Worm (Caenorhabditis elegans) whole organism, dauer: ENCODE data around the gene T21C9.9.

Experiments
- unc-62 ChIP-seq: sonication (generic microtip); optimal IDR thresholded peaks from 2 replicates; lab custom pipeline; 2017; ENCODE audit warnings: missing biosample characterization, missing genetic modification reagents, missing genetic modification characterization

Gene T21C9.9

ce11 chrV:10592479-10592878, at the start of gene T21C9.9:
TSS of gene T21C9.9 (minus strand) at chrV:10592579.
- no peak for TF ChIP-seq unc-62 (GFP tag; lab: Kevin White, UChicago)

- no peak for TF ChIP-seq unc-62 (GFP tag; lab: Kevin White, UChicago)
Observed at ce11 chrV:10640977-10641376, 48.6 kb upstream of the T21C9.9 start.

- no peak for TF ChIP-seq unc-62 (GFP tag; lab: Kevin White, UChicago)
Observed at ce11 chrV:10635722-10636121, 43.3 kb upstream of the T21C9.9 start, which contains the start of gene kvs-2. TSS of gene kvs-2 (plus strand) at chrV:10636022.

ce11 chrV:10632758-10633157, 40.4 kb upstream of the T21C9.9 start, which contains the start of gene mab-23:
TSS of gene mab-23 (plus strand) at chrV:10633058.
- TF ChIP-seq unc-62 (GFP tag; lab: Kevin White, UChicago): no peak

- no peak for TF ChIP-seq unc-62 (GFP tag; lab: Kevin White, UChicago)
Observed at ce11 chrV:10630497-10630896, 38.1 kb upstream of the T21C9.9 start.

- TF ChIP-seq unc-62 (GFP tag; lab: Kevin White, UChicago): no peak
Observed at ce11 chrV:10615496-10615895, 23.1 kb upstream of the T21C9.9 start, which contains the start of gene H09F14.1. TSS of gene H09F14.1 (minus strand) at chrV:10615596.

- TF ChIP-seq unc-62 (GFP tag; lab: Kevin White, UChicago): no peak
Observed at ce11 chrV:10602051-10602937, 9.9 kb upstream of the T21C9.9 start, which contains the start of gene H27A22.1. TSS of gene H27A22.1 (plus strand) at chrV:10602555.

ce11 chrV:10598670-10599154, 6.3 kb upstream of the T21C9.9 start, which contains the start of gene scpl-4:
TSS of gene scpl-4 (plus strand) at chrV:10599104.
- TF ChIP-seq unc-62 (GFP tag; lab: Kevin White, UChicago): no peak

- no peak for TF ChIP-seq unc-62 (GFP tag; lab: Kevin White, UChicago)
Observed at ce11 chrV:10597234-10597633, 4.9 kb upstream of the T21C9.9 start, which contains the start of gene T21C9.13. TSS of gene T21C9.13 (plus strand) at chrV:10597266.

ce11 chrV:10594810-10595209, 2.4 kb upstream of the T21C9.9 start, which contains the start of gene T21C9.11:
TSS of gene T21C9.11 (minus strand) at chrV:10594910.
- TF ChIP-seq unc-62 (GFP tag; lab: Kevin White, UChicago): no peak

- no peak for TF ChIP-seq unc-62 (GFP tag; lab: Kevin White, UChicago)
Observed at ce11 chrV:10589774-10590528, 2.4 kb downstream of the T21C9.9 start, which contains the start of gene ttr-23. TSS of gene ttr-23 (minus strand) at chrV:10589860.

- TF ChIP-seq unc-62 (GFP tag; lab: Kevin White, UChicago): no peak
Observed at ce11 chrV:10588694-10589093, 3.7 kb downstream of the T21C9.9 start, which contains the start of gene srg-32. TSS of gene srg-32 (minus strand) at chrV:10588794.

- TF ChIP-seq unc-62 (GFP tag; lab: Kevin White, UChicago): no peak
Observed at ce11 chrV:10581837-10582300, 10.5 kb downstream of the T21C9.9 start, which contains the start of gene T21C9.6. TSS of gene T21C9.6 (plus strand) at chrV:10581887.

ce11 chrV:10580638-10581037, 11.7 kb downstream of the T21C9.9 start:
- TF ChIP-seq unc-62 (GFP tag; lab: Kevin White, UChicago): no peak

- TF ChIP-seq unc-62 (GFP tag; lab: Kevin White, UChicago): no peak
Observed at ce11 chrV:10578938-10579337, 13.4 kb downstream of the T21C9.9 start, which contains the start of the genes erh-1 and lpd-9. TSS of gene erh-1 (minus strand) at chrV:10579141. TSS of gene lpd-9 (plus strand) at chrV:10579305.
